Fruit fly (Drosophila melanogaster): ENCODE results near the gene Ets65A.

Gene Ets65A

dm6 chr3L:6140771-6141472 lies 43.5 kb downstream of the Ets65A start (continued):
- no peak for TF ChIP-seq CG18764 (GFP tag; optimal IDR thresholded peaks at IDR 0.05)
- TF ChIP-seq insv (GFP tag; optimal IDR thresholded peaks at IDR 0.05) = no peak
- no peak for TF ChIP-seq disco-r (GFP tag; optimal IDR thresholded peaks at IDR 0.05)
- no peak for TF ChIP-seq CG8765 (GFP tag; IDR thresholded peaks at IDR 0.05)
- no peak for TF ChIP-seq toy (GFP tag; IDR thresholded peaks at IDR 0.05)
- TF ChIP-seq CG14441 (GFP tag; IDR thresholded peaks at IDR 0.05) = peak; percentile 24; the same call in 1 of the 2 replicates
- no peak for TF ChIP-seq ara (GFP tag; IDR thresholded peaks at IDR 0.05)
- TF ChIP-seq CHES-1-like (GFP tag; optimal IDR thresholded peaks at IDR 0.05) = no peak
- no peak for TF ChIP-seq twi (tag; optimal IDR thresholded peaks at IDR 0.05)
- TF ChIP-seq row (GFP tag; IDR thresholded peaks at IDR 0.05) = 0 out of 3 replicates have a peak, but pooled peaks have one; percentile 22
- 0 out of 3 replicates have a peak, but pooled peaks have one; percentile 17 for TF ChIP-seq CG11695 (GFP tag; IDR thresholded peaks at IDR 0.05)
- TF ChIP-seq CG2129 (GFP tag; IDR thresholded peaks at IDR 0.05; ENCODE audit: partially characterized antibody) = no peak
- TF ChIP-seq wek (GFP tag; optimal IDR thresholded peaks at IDR 0.05) = no peak
- peak; percentile 12 for TF ChIP-seq sd (tag; optimal IDR thresholded peaks at IDR 0.05)
- TF ChIP-seq tgo (GFP tag; IDR thresholded peaks at IDR 0.05) = peak; percentile 14; the same call in 1 of the 3 replicates
- TF ChIP-seq Dref (GFP tag; IDR thresholded peaks at IDR 0.05) = no peak
- TF ChIP-seq CG7786 (GFP tag; optimal IDR thresholded peaks at IDR 0.05) = no peak
- TF ChIP-seq Hmr (GFP tag; optimal IDR thresholded peaks at IDR 0.05) = no peak
- no peak for TF ChIP-seq sens (GFP tag)
- peak; percentile 19 for TF ChIP-seq pros (GFP tag; optimal IDR thresholded peaks at IDR 0.05)
- TF ChIP-seq Hr51 (GFP tag; optimal IDR thresholded peaks at IDR 0.05) = peak in 1 of 2 experiments; percentile 47
- TF ChIP-seq CG1024 (GFP tag; IDR thresholded peaks at IDR 0.05) = no peak
- no peak for TF ChIP-seq CG12155 (GFP tag; optimal IDR thresholded peaks at IDR 0.05)
- no peak for TF ChIP-seq lola (GFP tag; optimal IDR thresholded peaks at IDR 0.05)

- TF ChIP-seq chinmo (GFP tag; IDR thresholded peaks at IDR 0.05; ENCODE audit: partially characterized antibody) (peak; percentile 90), Sry-β (GFP tag; optimal IDR thresholded peaks at IDR 0.05) (no peak), cwo (GFP tag; optimal IDR thresholded peaks at IDR 0.05) (peak; percentile 52), vvl (GFP tag; IDR thresholded peaks at IDR 0.05) (peak; percentile 70; the same call in 1 of the 2 replicates), Pdp1 (GFP tag; optimal IDR thresholded peaks at IDR 0.05) (peak in 1 of 2 experiments; percentile 65), Adf1 (GFP tag; IDR thresholded peaks at IDR 0.05) (no peak), abd-A (tag; optimal IDR thresholded peaks at IDR 0.05) (peak; percentile 81), CG12769 (tag; optimal IDR thresholded peaks at IDR 0.05) (peak; percentile 64), sd (tag; optimal IDR thresholded peaks at IDR 0.05) (peak; percentile 35), sens (GFP tag) (peak; percentile 28), Blimp-1 (GFP tag; optimal IDR thresholded peaks at IDR 0.05) (peak; percentile 17), CG13775 (GFP tag; optimal IDR thresholded peaks at IDR 0.05) (no peak), CG13894 (tag; optimal IDR thresholded peaks at IDR 0.05) (peak; percentile 78)
Observed at dm6 chr3L:6141538-6141937, 44.1 kb downstream of the Ets65A start.

- no peak for TF ChIP-seq Nf-YC (tag; optimal IDR thresholded peaks at IDR 0.05)
- TF ChIP-seq pan (optimal IDR thresholded peaks at IDR 0.05) = no peak
- TF ChIP-seq pan (GFP tag; optimal IDR thresholded peaks at IDR 0.05 in 1 of 2, IDR thresholded peaks at IDR 0.05 in 1 of 2) = no peak
- TF ChIP-seq Hsf (GFP tag; optimal IDR thresholded peaks at IDR 0.05) = no peak
- no peak for TF ChIP-seq ara (GFP tag; IDR thresholded peaks at IDR 0.05)
- no peak for TF ChIP-seq twi (tag; optimal IDR thresholded peaks at IDR 0.05)
Observed at dm6 chr3L:6142313-6142712, 44.9 kb downstream of the Ets65A start, which contains the start of gene Cpr65Aw. Gene Cpr65Aw (minus strand): TSS chr3L:6142413.
